Worm (Caenorhabditis elegans) whole organism, young adult: Measurements from ENCODE around the gene ZK1290.11.

Source experiments
- B0019.2 ChIP-seq: fragments of 200-800 bp; sonication (Bioruptor generic); conservative IDR thresholded peaks from 2 replicates; pipeline ENCODE4 v1.3.6; 2022; ENCODE audit warnings: missing genetic modification reagents, missing genetic modification characterization, missing compliant biosample characterization
- B0336.3 ChIP-seq: fragments of 200-800 bp; sonication (Bioruptor generic); IDR thresholded peaks from 2 replicates; pipeline ENCODE4 v1.3.6; 2022; ENCODE audit warnings: missing genetic modification characterization, missing compliant biosample characterization
- C17E4.6 ChIP-seq: fragments of 200-800 bp; sonication (Bioruptor generic); IDR thresholded peaks from 2 replicates; pipeline ENCODE4 v1.3.6; 2022; ENCODE audit warnings: missing genetic modification reagents, missing genetic modification characterization, missing compliant biosample characterization
- F33H1.4 ChIP-seq: fragments of 200-800 bp; sonication (Bioruptor generic); IDR thresholded peaks from 2 replicates; pipeline ENCODE4 v1.3.6; 2022; ENCODE audit warnings: missing genetic modification reagents, missing genetic modification characterization, missing compliant biosample characterization
- F52B5.7 ChIP-seq: sonication (generic microtip); optimal IDR thresholded peaks from 2 replicates; lab custom pipeline; 2016; ENCODE audit warnings: mild to moderate bottlenecking, missing genetic modification characterization, missing compliant biosample characterization
- Y95B8A.8 ChIP-seq: fragments of 200-800 bp; sonication (Bioruptor generic); IDR thresholded peaks from 2 replicates; pipeline ENCODE4 v1.3.6; 2022; ENCODE audit warnings: missing genetic modification reagents, missing genetic modification characterization, missing compliant biosample characterization
- aptf-2 ChIP-seq: fragments of 200-800 bp; sonication (Bioruptor generic); conservative IDR thresholded peaks from 2 replicates; pipeline ENCODE4 v1.3.6; 2022; ENCODE audit warnings: missing genetic modification reagents, missing genetic modification characterization, missing compliant biosample characterization
- atf-7 ChIP-seq: sonication (generic microtip); optimal IDR thresholded peaks from 2 replicates; lab custom pipeline; 2017; ENCODE audit warnings: mild to moderate bottlenecking, missing genetic modification characterization, missing compliant biosample characterization
- athp-1 ChIP-seq: sonication (generic microtip); optimal IDR thresholded peaks from 2 replicates; lab custom pipeline; 2017; ENCODE audit warnings: mild to moderate bottlenecking, missing genetic modification characterization, missing compliant biosample characterization
- bed-2 ChIP-seq: fragments of 200-800 bp; sonication (Bioruptor generic); IDR thresholded peaks from 2 replicates; pipeline ENCODE4 v1.3.6; 2022; ENCODE audit warnings: missing genetic modification reagents, missing genetic modification characterization, missing compliant biosample characterization
- die-1 ChIP-seq: sonication (generic microtip); optimal IDR thresholded peaks from 2 replicates; lab custom pipeline; 2016; ENCODE audit warnings: missing genotype, mild to moderate bottlenecking, missing genetic modification characterization, missing compliant biosample characterization
- dox-1 ChIP-seq: fragments of 200-800 bp; sonication (Bioruptor generic); IDR thresholded peaks from 2 replicates; pipeline ENCODE4 v1.3.6; 2022; ENCODE audit warnings: missing genetic modification reagents, missing genetic modification characterization, missing compliant biosample characterization
- egrh-3 ChIP-seq: fragments of 200-800 bp; sonication (Bioruptor generic); IDR thresholded peaks from 2 replicates; pipeline ENCODE4 v1.3.6; 2022; ENCODE audit warnings: missing genetic modification reagents, missing genetic modification characterization, missing compliant biosample characterization
- ekl-4 ChIP-seq: fragments of 200-800 bp; sonication (Bioruptor generic); IDR thresholded peaks from 2 replicates; pipeline ENCODE4 v1.3.6; 2022; ENCODE audit warnings: missing genetic modification reagents, missing genetic modification characterization, missing compliant biosample characterization
- ets-4 ChIP-seq: fragments of 200-800 bp; sonication (Bioruptor generic); optimal IDR thresholded peaks from 2 replicates; lab custom pipeline; 2018; ENCODE audit warnings: mild to moderate bottlenecking, missing genetic modification characterization, missing compliant biosample characterization
- gei-17 ChIP-seq: fragments of 200-800 bp; sonication (Bioruptor generic); optimal IDR thresholded peaks from 2 replicates; lab custom pipeline; 2018; ENCODE audit warnings: mild to moderate bottlenecking, missing genetic modification characterization, missing compliant biosample characterization
- him-1 ChIP-seq: sonication (generic microtip); optimal IDR thresholded peaks from 2 replicates; lab custom pipeline; 2016; ENCODE audit warnings: missing genotype, missing genetic modification reagents, missing genetic modification characterization, missing compliant biosample characterization
- hsf-1 ChIP-seq: fragments of 200-800 bp; sonication (Bioruptor generic); IDR thresholded peaks from 2 replicates; pipeline ENCODE4 v1.3.6; 2022; ENCODE audit warnings: missing genetic modification reagents, missing genetic modification characterization, missing compliant biosample characterization
- lin-54 ChIP-seq: fragments of 200-800 bp; sonication (Bioruptor generic); optimal IDR thresholded peaks from 2 replicates; lab custom pipeline; 2018; ENCODE audit warnings: mild to moderate bottlenecking, missing genetic modification characterization, missing compliant biosample characterization
- lir-1 ChIP-seq: fragments of 200-800 bp; sonication (Bioruptor generic); conservative IDR thresholded peaks from 2 replicates; pipeline ENCODE4 v1.3.6; 2022; ENCODE audit warnings: missing genetic modification reagents, missing genetic modification characterization, missing compliant biosample characterization
- lsy-27 ChIP-seq: sonication (generic microtip); optimal IDR thresholded peaks from 2 replicates; lab custom pipeline; 2017; ENCODE audit warnings: missing genetic modification characterization, mild to moderate bottlenecking, missing compliant biosample characterization, antibody characterized with exemption, missing genotype, borderline replicate concordance; ENCODE audit not compliant: insufficient read depth
- mcd-1 ChIP-seq: fragments of 200-800 bp; sonication (Bioruptor generic); IDR thresholded peaks from 2 replicates; pipeline ENCODE4 v1.3.6; 2022; ENCODE audit warnings: missing genetic modification reagents, missing genetic modification characterization, missing compliant biosample characterization
- mes-4 ChIP-seq: sonication (generic microtip); optimal IDR thresholded peaks from 2 replicates; lab custom pipeline; 2016; ENCODE audit warnings: missing genotype, missing genetic modification characterization, missing compliant biosample characterization
- mxl-1 ChIP-seq: sonication (generic microtip); optimal IDR thresholded peaks from 2 replicates; lab custom pipeline; 2016; ENCODE audit warnings: missing genetic modification characterization, missing compliant biosample characterization
- nhr-120 ChIP-seq: fragments of 200-800 bp; sonication (Bioruptor generic); IDR thresholded peaks from 2 replicates; pipeline ENCODE4 v1.3.6; 2022; ENCODE audit warnings: missing genetic modification characterization, missing compliant biosample characterization
- nhr-179 ChIP-seq: sonication (generic microtip); optimal IDR thresholded peaks from 2 replicates; lab custom pipeline; 2016; ENCODE audit warnings: mild to moderate bottlenecking, missing genetic modification characterization, missing compliant biosample characterization
- rcor-1 ChIP-seq: fragments of 200-800 bp; sonication (Bioruptor generic); IDR thresholded peaks from 2 replicates; pipeline ENCODE4 v1.3.6; 2022; ENCODE audit warnings: missing genetic modification reagents, missing genetic modification characterization, missing compliant biosample characterization
- snpc-1.1 ChIP-seq: sonication (generic microtip); optimal IDR thresholded peaks from 2 replicates; lab custom pipeline; 2017; ENCODE audit warnings: missing genetic modification characterization, mild to moderate bottlenecking, missing compliant biosample characterization, antibody characterized with exemption, moderate library complexity, missing genotype, missing genetic modification reagents; ENCODE audit not compliant: insufficient read depth
- snpc-1.3 ChIP-seq: sonication (generic microtip); optimal IDR thresholded peaks from 2 replicates; lab custom pipeline; 2017; ENCODE audit warnings: missing genetic modification characterization, mild to moderate bottlenecking, missing compliant biosample characterization, antibody characterized with exemption, moderate library complexity, missing genotype, missing genetic modification reagents; ENCODE audit not compliant: insufficient read depth
- snpc-3.4 ChIP-seq: sonication (generic microtip); optimal IDR thresholded peaks from 2 replicates; lab custom pipeline; 2017; ENCODE audit warnings: missing genetic modification characterization, mild to moderate bottlenecking, missing compliant biosample characterization, antibody characterized with exemption, moderate library complexity, missing genotype, missing genetic modification reagents
- tbx-9 ChIP-seq: sonication (generic microtip); optimal IDR thresholded peaks from 2 replicates; lab custom pipeline; 2016; ENCODE audit warnings: borderline replicate concordance, missing genetic modification characterization, inconsistent platforms, missing compliant biosample characterization
- tlf-1 ChIP-seq: fragments of 200-800 bp; sonication (Bioruptor generic); optimal IDR thresholded peaks from 2 replicates; lab custom pipeline; 2018; ENCODE audit warnings: mild to moderate bottlenecking, missing genetic modification characterization, missing compliant biosample characterization
- unc-62 ChIP-seq: fragments of 150-350 bp; optimal IDR thresholded peaks from 2 replicates; lab custom pipeline; 2014; ENCODE audit warnings: missing biosample characterization, missing genetic modification reagents, missing genetic modification characterization
- ztf-18 ChIP-seq: sonication (generic microtip); optimal IDR thresholded peaks from 2 replicates; lab custom pipeline; 2016; ENCODE audit warnings: missing genotype, mild to moderate bottlenecking, missing genetic modification characterization, missing compliant biosample characterization
- ztf-22 ChIP-seq: fragments of 200-800 bp; sonication (Bioruptor generic); optimal IDR thresholded peaks from 2 replicates; lab custom pipeline; 2018; ENCODE audit warnings: mild to moderate bottlenecking, missing genetic modification characterization, moderate library complexity, missing compliant biosample characterization
- ztf-6 ChIP-seq: fragments of 200-800 bp; sonication (Bioruptor generic); IDR thresholded peaks from 2 replicates; pipeline ENCODE4 v1.3.6; 2022; ENCODE audit warnings: missing genetic modification reagents, missing genetic modification characterization, missing compliant biosample characterization

Gene ZK1290.11

DNA sequence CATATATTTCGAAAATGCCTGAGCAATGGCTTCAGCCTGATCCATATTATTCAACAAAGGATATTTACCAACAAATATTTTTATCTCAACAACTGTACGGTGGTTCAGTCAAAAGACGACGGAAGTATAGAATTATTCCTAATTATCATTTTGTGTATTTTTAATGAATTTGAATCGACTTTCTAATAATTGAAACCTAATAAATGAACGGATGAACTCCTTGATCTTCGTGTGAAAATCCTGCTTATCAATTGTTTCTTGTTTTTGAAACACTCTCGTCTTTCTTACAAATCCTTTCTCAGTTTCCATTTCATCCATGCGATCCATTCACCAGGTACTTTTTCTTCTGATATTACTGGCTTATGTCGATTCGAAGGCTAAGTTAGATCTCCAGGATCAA, 14.2 kb upstream of the ZK1290.11 start, which contains the start of gene F35D2.1:
Gene F35D2.1 (plus strand): TSS at position 301 of the 400 bp plus-strand sequence.
- TF ChIP-seq bed-2 (GFP tag; lab: Robert Waterston, UW) (no peak), ztf-22 (GFP tag; lab: Kevin White, UChicago) (no peak), F52B5.7 (tag; lab: Kevin White, UChicago) (no peak), snpc-1.3 (no peak), aptf-2 (GFP tag; lab: Robert Waterston, UW) (no peak), ztf-6 (GFP tag; lab: Robert Waterston, UW) (no peak), tbx-9 (no peak), Y95B8A.8 (GFP tag; lab: Robert Waterston, UW) (no peak), gei-17 (no peak)
- TF ChIP-seq, all 124 proteins: peak for 0

DNA sequence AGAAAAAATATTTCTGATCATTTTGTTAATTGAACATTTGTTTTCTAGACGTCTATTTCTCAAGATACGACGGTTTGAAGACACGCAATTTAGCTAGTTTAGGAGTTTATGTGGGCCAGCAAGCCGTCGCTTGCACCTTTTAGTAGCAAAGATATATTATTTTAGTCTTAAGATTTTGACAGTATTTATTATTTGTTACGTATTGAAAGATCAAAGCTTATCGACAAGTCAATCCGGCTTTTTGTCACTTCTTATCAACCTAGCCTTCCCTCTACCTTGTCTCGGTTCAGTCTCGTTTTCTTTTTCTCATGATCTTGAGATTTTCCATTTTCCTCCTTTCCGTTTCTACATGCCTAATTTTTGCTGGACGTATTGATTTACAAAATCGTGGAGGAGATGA, 12.7 kb upstream of the ZK1290.11 start, which contains the start of gene F35D2.2:
Gene F35D2.2 (plus strand): TSS at position 301 of the 400 bp plus-strand sequence.
- TF ChIP-seq ets-4 (GFP tag; lab: Kevin White, UChicago) (no peak), gei-17 (no peak)

DNA sequence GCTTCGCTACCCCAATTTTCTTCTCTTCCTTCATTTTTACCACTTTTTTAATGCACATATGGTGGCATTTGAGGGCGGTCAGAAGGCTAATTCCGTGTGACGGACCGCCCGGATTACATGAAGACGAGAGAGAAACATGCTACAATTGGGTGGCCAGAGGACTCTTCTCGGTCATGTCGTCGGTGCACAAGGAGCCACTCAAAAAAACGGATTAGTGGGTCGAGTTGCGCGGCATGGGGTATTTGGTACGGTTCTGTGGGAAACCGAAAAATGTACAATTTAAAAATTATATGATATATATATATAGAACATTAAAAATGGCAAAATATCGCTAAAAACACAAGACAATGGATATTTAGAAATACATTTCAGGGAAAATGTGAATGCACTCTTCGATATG, 9.4 kb upstream of the ZK1290.11 start:
- TF ChIP-seq atf-7 (tag; lab: Kevin White, UChicago) (no peak), mes-4 (tag; lab: Kevin White, UChicago) (no peak), ekl-4 (GFP tag; lab: Robert Waterston, UW) (no peak), C17E4.6 (no peak), lir-1 (GFP tag; lab: Robert Waterston, UW) (no peak), hsf-1 (GFP tag; lab: Robert Waterston, UW) (no peak), gei-17 (no peak), aptf-2 (GFP tag; lab: Robert Waterston, UW) (no peak), F33H1.4 (GFP tag; lab: Robert Waterston, UW) (no peak), mcd-1 (GFP tag; lab: Robert Waterston, UW) (no peak), nhr-179 (tag; lab: Kevin White, UChicago) (no peak), unc-62 (GFP tag; lab: Kevin White, UChicago) (no peak), egrh-3 (GFP tag; lab: Robert Waterston, UW) (no peak), die-1 (no peak), snpc-3.4 (no peak), dox-1 (GFP tag; lab: Robert Waterston, UW) (no peak), lin-54 (GFP tag; lab: Kevin White, UChicago) (no peak), athp-1 (tag; lab: Kevin White, UChicago) (no peak)
- TF ChIP-seq, all 124 proteins: peak for 0

DNA sequence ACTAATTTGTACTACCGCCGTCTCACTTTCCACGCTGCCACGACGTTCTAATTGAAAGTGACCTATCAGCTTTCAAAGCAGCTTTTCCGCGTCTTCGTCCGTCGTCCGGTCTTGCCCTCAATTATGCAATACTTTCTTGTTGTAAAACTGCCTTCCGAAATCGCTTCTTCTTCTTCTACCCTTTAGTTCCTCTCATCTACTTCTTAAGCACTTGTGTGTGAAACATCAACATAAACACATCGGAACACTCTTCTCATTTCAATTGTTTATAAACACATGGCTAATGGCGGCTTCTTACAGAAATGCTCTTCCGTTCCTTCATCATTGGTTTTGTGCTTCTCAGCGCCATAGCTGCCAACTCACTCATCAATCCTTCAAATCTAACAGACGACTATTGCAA, 8.9 kb upstream of the ZK1290.11 start, which contains the start of gene F35D2.3:
Gene F35D2.3 (plus strand): TSS at position 301 of the 400 bp plus-strand sequence.
- TF ChIP-seq lir-1 (GFP tag; lab: Robert Waterston, UW) (no peak), him-1 (tag; lab: Kevin White, UChicago) (no peak), lsy-27 (tag; lab: Kevin White, UChicago) (no peak), snpc-1.1 (no peak), mxl-1 (no peak), lin-54 (GFP tag; lab: Kevin White, UChicago) (no peak), mes-4 (tag; lab: Kevin White, UChicago) (no peak), rcor-1 (GFP tag; lab: Robert Waterston, UW) (no peak), tbx-9 (no peak), B0336.3 (GFP tag; lab: Robert Waterston, UW) (no peak), tlf-1 (no peak), nhr-120 (no peak), ztf-18 (tag; lab: Kevin White, UChicago) (no peak), B0019.2 (GFP tag; lab: Robert Waterston, UW) (no peak)
